Worm (Caenorhabditis elegans) whole organism, L1 larva: Measurements from ENCODE around the gene dagl-2.
A peak's percentile ranks its signal among the peaks of the same experiment; 100 is the strongest.

Experiments used
- F16B12.6 ChIP-seq: fragments of 150-350 bp; optimal IDR thresholded peaks from 2 replicates; lab custom pipeline; 2014; ENCODE audit warnings: missing biosample characterization, missing genetic modification characterization
- Y116A8C.19 ChIP-seq: sonication (generic microtip); optimal IDR thresholded peaks from 2 replicates; lab custom pipeline; 2016; ENCODE audit warnings: missing compliant biosample characterization, missing genetic modification characterization, borderline replicate concordance
- aha-1 ChIP-seq: fragments of 150-350 bp; optimal IDR thresholded peaks from 2 replicates; lab custom pipeline; 2014; ENCODE audit warnings: missing biosample characterization, missing genetic modification characterization
- alr-1 ChIP-seq: fragments of 200-800 bp; sonication (Bioruptor generic); optimal IDR thresholded peaks from 2 replicates; lab custom pipeline; 2018; ENCODE audit warnings: borderline replicate concordance, mild to moderate bottlenecking, missing genetic modification characterization, missing compliant biosample characterization
- blmp-1 ChIP-seq: fragments of 150-350 bp; optimal IDR thresholded peaks from 2 replicates; lab custom pipeline; 2014; ENCODE audit warnings: missing biosample characterization, missing genetic modification characterization
- ceh-82 ChIP-seq, 3 experiments: fragments of 150-350 bp in 1 of 3; sonication (generic microtip) in 2 of 3; optimal IDR thresholded peaks; 2 replicates each; lab custom pipeline; 2014 to 2017; ENCODE audit warnings: missing biosample characterization in 3 of 3, missing genetic modification characterization in 3 of 3
- dpl-1 ChIP-seq, 3 experiments: fragments of 150-350 bp in 2 of 3; sonication (generic microtip) in 1 of 3; optimal IDR thresholded peaks; 2 replicates each; lab custom pipeline; 2014 to 2017; ENCODE audit warnings: missing biosample characterization in 3 of 3, missing genetic modification characterization in 3 of 3, missing genetic modification reagents in 3 of 3
- dsc-1 ChIP-seq: sonication (generic microtip); optimal IDR thresholded peaks from 2 replicates; lab custom pipeline; 2016; ENCODE audit warnings: mild to moderate bottlenecking, missing genetic modification characterization, missing compliant biosample characterization
- efl-1 ChIP-seq, 4 experiments: fragments of 150-350 bp; optimal IDR thresholded peaks in 3 of 4; peaks in 1 of 4; 1 replicate in 1 of 4; 2 replicates in 3 of 4; lab custom pipeline; 2014; ENCODE audit warnings: missing biosample characterization in 2 of 4, missing genetic modification characterization in 2 of 4, missing genetic modification reagents in 2 of 4
- egl-13 ChIP-seq: sonication (generic microtip); optimal IDR thresholded peaks from 2 replicates; lab custom pipeline; 2016; ENCODE audit warnings: missing genotype, missing genetic modification reagents, missing genetic modification characterization, missing compliant biosample characterization
- elt-2 ChIP-seq: sonication (generic microtip); optimal IDR thresholded peaks from 2 replicates; lab custom pipeline; 2016; ENCODE audit warnings: missing genetic modification characterization, mild to moderate bottlenecking, inconsistent platforms, missing compliant biosample characterization, missing genetic modification reagents
- ets-5 ChIP-seq: fragments of 200-800 bp; sonication (Bioruptor generic); IDR thresholded peaks from 2 replicates; pipeline ENCODE4 v1.3.6; 2022; ENCODE audit warnings: missing genetic modification characterization, missing compliant biosample characterization
- fkh-10 ChIP-seq: sonication (generic microtip); optimal IDR thresholded peaks from 2 replicates; lab custom pipeline; 2017; ENCODE audit warnings: missing biosample characterization, missing genetic modification reagents, missing genetic modification characterization
- fkh-4 ChIP-seq: sonication (generic microtip); optimal IDR thresholded peaks from 2 replicates; lab custom pipeline; 2016; ENCODE audit warnings: missing compliant biosample characterization, missing genetic modification characterization, borderline replicate concordance
- grh-1 ChIP-seq: fragments of 200-800 bp; sonication (Bioruptor generic); IDR thresholded peaks from 2 replicates; pipeline ENCODE4 v1.3.6; 2022; ENCODE audit warnings: missing genetic modification reagents, missing genetic modification characterization, missing compliant biosample characterization
- hpl-2 ChIP-seq: fragments of 150-350 bp; optimal IDR thresholded peaks from 2 replicates; lab custom pipeline; 2014; ENCODE audit warnings: missing biosample characterization, missing genetic modification reagents, missing genetic modification characterization
- irx-1 ChIP-seq: sonication (generic microtip); optimal IDR thresholded peaks from 2 replicates; lab custom pipeline; 2016; ENCODE audit warnings: missing genetic modification characterization, missing compliant biosample characterization
- lin-13 ChIP-seq: fragments of 150-350 bp; optimal IDR thresholded peaks from 2 replicates; lab custom pipeline; 2014; ENCODE audit warnings: missing biosample characterization, missing genetic modification reagents, missing genetic modification characterization
- lin-14 ChIP-seq: fragments of 200-800 bp; sonication (Bioruptor generic); optimal IDR thresholded peaks from 2 replicates; lab custom pipeline; 2018; ENCODE audit warnings: mild to moderate bottlenecking, missing genetic modification characterization, moderate library complexity, missing compliant biosample characterization
- lin-39 ChIP-seq: fragments of 150-350 bp; optimal IDR thresholded peaks from 2 replicates; lab custom pipeline; 2014; ENCODE audit warnings: missing biosample characterization, missing genetic modification reagents, missing genetic modification characterization
- lsy-2 ChIP-seq, 2 experiments: fragments of 150-350 bp; optimal IDR thresholded peaks; 2 replicates each; lab custom pipeline; 2014; ENCODE audit warnings: missing biosample characterization in 2 of 2, missing genetic modification characterization in 2 of 2
- nhr-12 ChIP-seq: sonication (generic microtip); optimal IDR thresholded peaks from 2 replicates; lab custom pipeline; 2017; ENCODE audit warnings: missing biosample characterization, missing genetic modification characterization
- nhr-237 ChIP-seq: fragments of 150-350 bp; optimal IDR thresholded peaks from 2 replicates; lab custom pipeline; 2014; ENCODE audit warnings: missing biosample characterization, missing genetic modification characterization
- nhr-28 ChIP-seq: fragments of 150-350 bp; optimal IDR thresholded peaks from 2 replicates; lab custom pipeline; 2014; ENCODE audit warnings: missing biosample characterization, missing genetic modification characterization
- nhr-47 ChIP-seq: sonication (generic microtip); optimal IDR thresholded peaks from 2 replicates; lab custom pipeline; 2016; ENCODE audit warnings: mild to moderate bottlenecking, missing genetic modification characterization, moderate library complexity, missing compliant biosample characterization
- nhr-71 ChIP-seq: sonication (generic microtip); optimal IDR thresholded peaks from 2 replicates; lab custom pipeline; 2016; ENCODE audit warnings: mild to moderate bottlenecking, missing genetic modification characterization, moderate library complexity, missing compliant biosample characterization
- nhr-90 ChIP-seq: sonication (generic microtip); optimal IDR thresholded peaks from 2 replicates; lab custom pipeline; 2016; ENCODE audit warnings: mild to moderate bottlenecking, missing genetic modification characterization, missing compliant biosample characterization; ENCODE audit not compliant: poor library complexity
- rnt-1 ChIP-seq: sonication (generic microtip); optimal IDR thresholded peaks from 2 replicates; lab custom pipeline; 2016; ENCODE audit warnings: mild to moderate bottlenecking, missing genetic modification characterization, moderate library complexity, missing compliant biosample characterization
- skn-1 ChIP-seq: fragments of 150-350 bp; optimal IDR thresholded peaks from 2 replicates; lab custom pipeline; 2014; ENCODE audit warnings: missing biosample characterization, missing genetic modification characterization
- snpc-4 ChIP-seq: fragments of 150-350 bp; optimal IDR thresholded peaks from 2 replicates; lab custom pipeline; 2014; ENCODE audit warnings: missing biosample characterization, missing genetic modification characterization
- snu-23 ChIP-seq: sonication (generic microtip); optimal IDR thresholded peaks from 2 replicates; lab custom pipeline; 2016; ENCODE audit warnings: missing genetic modification characterization, missing compliant biosample characterization
- sox-4 ChIP-seq: sonication (generic microtip); optimal IDR thresholded peaks from 2 replicates; lab custom pipeline; 2016; ENCODE audit warnings: missing genetic modification characterization, missing compliant biosample characterization
- sup-37 ChIP-seq: fragments of 200-800 bp; sonication (Bioruptor generic); optimal IDR thresholded peaks from 2 replicates; lab custom pipeline; 2018; ENCODE audit warnings: mild to moderate bottlenecking, missing genetic modification characterization, missing compliant biosample characterization
- unc-130 ChIP-seq: fragments of 150-350 bp; optimal IDR thresholded peaks from 2 replicates; lab custom pipeline; 2017; ENCODE audit warnings: missing biosample characterization, missing genetic modification characterization, inconsistent platforms
- unc-30 ChIP-seq: sonication (generic microtip); optimal IDR thresholded peaks from 2 replicates; lab custom pipeline; 2017; ENCODE audit warnings: missing biosample characterization, missing genetic modification characterization
- unc-86 ChIP-seq: sonication (generic microtip); optimal IDR thresholded peaks from 2 replicates; lab custom pipeline; 2016; ENCODE audit warnings: missing genetic modification characterization, missing compliant biosample characterization
- xbp-1 ChIP-seq: sonication (generic microtip); optimal IDR thresholded peaks from 2 replicates; lab custom pipeline; 2016; ENCODE audit warnings: missing genetic modification characterization, missing compliant biosample characterization
- ztf-11 ChIP-seq, 2 experiments: sonication (generic microtip); optimal IDR thresholded peaks; 2 replicates each; lab custom pipeline; 2016 to 2017; ENCODE audit warnings: missing genetic modification characterization in 2 of 2, missing biosample characterization in 1 of 2, missing compliant biosample characterization in 1 of 2

The dagl-2 gene

DNA sequence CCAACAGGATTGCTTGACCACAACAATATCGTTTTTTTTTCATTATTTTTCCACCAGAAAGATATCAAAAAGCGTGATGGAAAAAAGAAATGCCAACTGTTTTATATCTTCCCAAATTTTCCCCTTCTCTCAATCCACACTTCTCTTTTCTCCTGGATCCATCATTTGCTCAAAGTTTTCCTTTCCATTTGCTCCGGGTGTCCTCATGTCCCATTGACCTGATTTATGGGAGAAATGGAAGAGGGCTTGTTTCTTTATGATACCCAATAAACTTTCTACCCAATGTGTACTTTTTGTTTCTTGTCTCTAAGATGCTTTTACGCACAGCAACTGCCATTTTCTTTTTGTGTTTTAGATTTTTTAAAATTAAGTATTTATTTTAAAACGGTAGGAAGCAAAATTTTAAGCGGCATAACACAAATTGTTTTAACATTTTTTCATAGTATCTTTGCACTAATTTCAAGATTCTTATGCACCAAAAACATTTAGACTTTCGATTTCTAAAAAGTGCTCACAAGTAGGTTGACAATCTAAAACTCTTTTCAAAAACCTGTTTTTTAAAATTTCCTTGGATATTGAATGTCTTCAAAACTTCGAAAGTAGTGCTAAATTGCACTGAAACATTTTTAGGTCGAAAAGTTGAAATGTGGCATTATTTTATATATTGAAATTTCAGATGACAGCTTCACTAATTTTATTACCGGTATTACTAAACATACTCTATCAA, 39.6 kb upstream of the dagl-2 start, which contains the start of gene clec-149:
TSS of gene clec-149 (plus strand) at position 677 of the 727 bp plus-strand sequence.
- no peak for TF ChIP-seq lin-39 (tag; lab: Kevin White, UChicago)
- peak; percentile 43 for TF ChIP-seq lin-14 (GFP tag; lab: Kevin White, UChicago)
- no peak for TF ChIP-seq ztf-11 (tag; optimal IDR thresholded peaks at IDR 0.05; lab: Kevin White, UChicago)
- TF ChIP-seq nhr-71, result peak; percentile 29
- peak; percentile 29 for TF ChIP-seq dsc-1 (tag; lab: Kevin White, UChicago)
- TF ChIP-seq dpl-1 (GFP tag; optimal IDR thresholded peaks at IDR 0.05; lab: Kevin White, UChicago), result no peak
- no peak for TF ChIP-seq aha-1
- TF ChIP-seq egl-13, result no peak
- TF ChIP-seq snu-23 (GFP tag; lab: Kevin White, UChicago), result peak; percentile 12
- TF ChIP-seq unc-86 (tag; lab: Kevin White, UChicago), result no peak
- no peak for TF ChIP-seq nhr-90 (tag; lab: Kevin White, UChicago)
- peak in 1 of 2 experiments; percentile 35 for TF ChIP-seq lsy-2 (tag; optimal IDR thresholded peaks at IDR 0.05; lab: Kevin White, UChicago)
- no peak for TF ChIP-seq xbp-1 (tag; lab: Kevin White, UChicago)
- peak; percentile 68 for TF ChIP-seq rnt-1 (tag; lab: Kevin White, UChicago)
- TF ChIP-seq hpl-2 (GFP tag; lab: Kevin White, UChicago), result no peak
- no peak for TF ChIP-seq irx-1 (tag; lab: Kevin White, UChicago)
- TF ChIP-seq unc-130 (tag; lab: Kevin White, UChicago), result peak; percentile 18
- no peak for TF ChIP-seq F16B12.6
- TF ChIP-seq, all 84 proteins: peak for 7

ce11 chrIII:819313-819712, 36.2 kb upstream of the dagl-2 start:
- TF ChIP-seq grh-1 (GFP tag; lab: Robert Waterston, UW) (no peak), snpc-4 (tag; lab: Kevin White, UChicago) (peak; percentile 80), sox-4 (tag; lab: Kevin White, UChicago) (peak; percentile 8)

DNA sequence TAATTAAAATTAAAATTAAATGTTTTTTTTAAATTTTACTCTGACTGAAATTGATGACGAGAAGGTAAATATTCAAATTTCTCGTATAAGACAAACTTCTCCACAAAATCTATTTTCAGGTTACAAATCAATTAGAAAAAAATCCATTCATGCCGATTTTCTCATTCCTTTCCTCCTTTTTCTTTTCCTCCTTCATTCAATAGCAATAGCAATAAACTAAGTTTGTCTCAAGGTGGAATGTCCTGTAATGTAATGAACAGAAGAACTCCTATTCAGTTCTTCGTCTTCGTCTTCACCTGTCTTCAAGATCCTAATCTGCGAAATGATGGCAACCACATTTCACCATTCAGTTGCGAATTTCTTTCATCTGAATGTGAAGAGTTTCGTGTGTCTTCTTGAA, 32.7 kb upstream of the dagl-2 start, which contains the start of gene dac-1:
TSS of gene dac-1 (plus strand) at position 301 of the 400 bp plus-strand sequence.
- no peak for TF ChIP-seq egl-13
- TF ChIP-seq fkh-10, result no peak
- TF ChIP-seq dsc-1 (tag; lab: Kevin White, UChicago), result no peak
- no peak for TF ChIP-seq nhr-12 (tag; lab: Kevin White, UChicago)
- no peak for TF ChIP-seq skn-1 (tag; lab: Kevin White, UChicago)
- TF ChIP-seq blmp-1 (tag; lab: Kevin White, UChicago), result no peak
- TF ChIP-seq nhr-28 (tag; lab: Kevin White, UChicago), result no peak
- no peak for TF ChIP-seq nhr-237
- TF ChIP-seq, all 84 proteins: peak for 0

- TF ChIP-seq alr-1 (tag; lab: Kevin White, UChicago) (no peak), ets-5 (GFP tag; lab: Robert Waterston, UW) (no peak), fkh-4 (tag; lab: Kevin White, UChicago) (no peak), unc-30 (tag; lab: Kevin White, UChicago) (no peak), efl-1 (optimal IDR thresholded peaks at IDR 0.05; lab: Kevin White, UChicago) (no peak), efl-1 (GFP tag; optimal IDR thresholded peaks at IDR 0.05 in 1 of 2; lab: Kevin White, UChicago) (no peak), elt-2 (no peak), ceh-82 (tag; optimal IDR thresholded peaks at IDR 0.05; lab: Kevin White, UChicago) (no peak), lin-13 (GFP tag; lab: Kevin White, UChicago) (no peak), nhr-47 (tag; lab: Kevin White, UChicago) (no peak), sup-37 (no peak), Y116A8C.19 (tag; lab: Kevin White, UChicago) (no peak)
These were observed 28.4 kb upstream of the dagl-2 start, which contains the start of gene daf-7 for ce11 chrIII:811544-811943. Gene daf-7 (plus strand): TSS chrIII:811844.
